Fruit fly (Drosophila melanogaster) whole organism, prepupa: ENCODE measurements around the gene Gr93a.
A peak's percentile ranks its signal among the peaks of the same experiment; 100 is the strongest.

ENCODE experiments used
- Blimp-1 ChIP-seq: fragments of 200-800 bp; sonication (Bioruptor generic); optimal IDR thresholded peaks from 3 replicates; lab custom pipeline; 2017; ENCODE audit warnings: missing biosample characterization, missing genetic modification characterization, mild to moderate bottlenecking, moderate library complexity, missing genetic modification reagents
- CG10631 ChIP-seq: fragments of 200-800 bp; sonication (Bioruptor generic); optimal IDR thresholded peaks from 2 replicates; lab custom pipeline; 2016; ENCODE audit warnings: missing biosample characterization, missing genetic modification characterization
- CG10669 ChIP-seq: fragments of 200-800 bp; sonication (Bioruptor generic); optimal IDR thresholded peaks from 3 replicates; lab custom pipeline; 2018; ENCODE audit warnings: missing biosample characterization, mild to moderate bottlenecking, missing genetic modification characterization, moderate library complexity
- CG11294 ChIP-seq: fragments of 200-800 bp; sonication (Bioruptor generic); IDR thresholded peaks from 2 replicates; pipeline ENCODE4 v1.3.6; 2022; ENCODE audit warnings: missing biosample characterization, missing genetic modification characterization
- CG11902 ChIP-seq: fragments of 200-800 bp; sonication (Bioruptor generic); optimal IDR thresholded peaks from 3 replicates; lab custom pipeline; 2016; ENCODE audit warnings: missing biosample characterization, missing genetic modification characterization
- CG15336 ChIP-seq: fragments of 200-800 bp; sonication (Bioruptor generic); IDR thresholded peaks from 2 replicates; pipeline ENCODE4 v1.3.6; 2022; ENCODE audit warnings: missing biosample characterization, missing genetic modification characterization
- CG1621 ChIP-seq: fragments of 200-800 bp; sonication (Bioruptor generic); optimal IDR thresholded peaks from 3 replicates; lab custom pipeline; 2018; ENCODE audit warnings: missing biosample characterization, mild to moderate bottlenecking, missing genetic modification characterization
- CG16779 ChIP-seq: fragments of 200-800 bp; sonication (Bioruptor generic); optimal IDR thresholded peaks from 3 replicates; lab custom pipeline; 2017; ENCODE audit warnings: missing biosample characterization, mild to moderate bottlenecking, missing genetic modification characterization
- CG3032 ChIP-seq: fragments of 200-800 bp; optimal IDR thresholded peaks from 2 replicates; lab custom pipeline; 2019; ENCODE audit warnings: missing biosample characterization, mild to moderate bottlenecking, missing genetic modification characterization, moderate library complexity
- CG34406 ChIP-seq: fragments of 200-800 bp; sonication (Bioruptor generic); optimal IDR thresholded peaks from 3 replicates; lab custom pipeline; 2016; ENCODE audit warnings: missing biosample characterization, missing genetic modification characterization
- CG4318 ChIP-seq: fragments of 200-800 bp; sonication (Bioruptor generic); optimal IDR thresholded peaks from 3 replicates; lab custom pipeline; 2017; ENCODE audit warnings: missing biosample characterization, mild to moderate bottlenecking, missing genetic modification characterization
- CG6276 ChIP-seq: fragments of 200-800 bp; sonication (Bioruptor generic); optimal IDR thresholded peaks from 2 replicates; lab custom pipeline; 2017; ENCODE audit warnings: missing biosample characterization, mild to moderate bottlenecking, missing genetic modification characterization
- CG6808 ChIP-seq: fragments of 200-800 bp; sonication (Bioruptor generic); optimal IDR thresholded peaks from 3 replicates; lab custom pipeline; 2017; ENCODE audit warnings: missing biosample characterization, missing genetic modification characterization, mild to moderate bottlenecking, moderate library complexity, missing genetic modification reagents
- CG7368 ChIP-seq: fragments of 200-800 bp; sonication (Bioruptor generic); optimal IDR thresholded peaks from 3 replicates; lab custom pipeline; 2016; ENCODE audit warnings: missing biosample characterization, missing genetic modification characterization
- CG8119 ChIP-seq: fragments of 200-800 bp; sonication (Bioruptor generic); IDR thresholded peaks from 3 replicates; pipeline ENCODE4 v1.3.6; 2022; ENCODE audit warnings: missing biosample characterization, missing genetic modification characterization
- CG9139 ChIP-seq: fragments of 200-800 bp; sonication (Bioruptor generic); optimal IDR thresholded peaks from 3 replicates; lab custom pipeline; 2017; ENCODE audit warnings: missing biosample characterization, mild to moderate bottlenecking, missing genetic modification characterization
- Eip75B ChIP-seq: fragments of 200-800 bp; sonication (Bioruptor generic); optimal IDR thresholded peaks from 3 replicates; lab custom pipeline; 2016; ENCODE audit warnings: missing biosample characterization, missing genetic modification characterization
- Eip78C ChIP-seq: fragments of 200-800 bp; sonication (Bioruptor generic); peaks from one replicate; lab custom pipeline; 2016; ENCODE audit warnings: missing biosample characterization, missing genetic modification characterization
- Hr38 ChIP-seq: sonication (Bioruptor generic); optimal IDR thresholded peaks from 2 replicates; lab custom pipeline; 2016; ENCODE audit warnings: missing biosample characterization, missing genetic modification characterization
- Hr39 ChIP-seq: fragments of 200-800 bp; sonication (Bioruptor generic); optimal IDR thresholded peaks from 2 replicates; lab custom pipeline; 2016; ENCODE audit warnings: missing biosample characterization, missing genetic modification characterization
- Lpt ChIP-seq: fragments of 200-800 bp; sonication (Bioruptor generic); optimal IDR thresholded peaks from 3 replicates; lab custom pipeline; 2016; ENCODE audit warnings: missing biosample characterization, missing genetic modification characterization
- Met ChIP-seq: fragments of 200-800 bp; sonication (Bioruptor generic); optimal IDR thresholded peaks from 3 replicates; lab custom pipeline; 2016; ENCODE audit warnings: missing biosample characterization, missing genetic modification characterization
- Sox14 ChIP-seq: fragments of 200-800 bp; sonication (Bioruptor generic); optimal IDR thresholded peaks from 3 replicates; lab custom pipeline; 2016; ENCODE audit warnings: missing biosample characterization, missing genetic modification characterization
- Sox15 ChIP-seq: fragments of 200-800 bp; sonication (Bioruptor generic); optimal IDR thresholded peaks from 3 replicates; lab custom pipeline; 2016; ENCODE audit warnings: missing biosample characterization, missing genetic modification characterization
- achi ChIP-seq: fragments of 200-800 bp; sonication (Bioruptor generic); optimal IDR thresholded peaks from 3 replicates; lab custom pipeline; 2016; ENCODE audit warnings: missing biosample characterization, missing genetic modification characterization
- acj6 ChIP-seq: fragments of 200-800 bp; sonication (Bioruptor generic); optimal IDR thresholded peaks from 3 replicates; lab custom pipeline; 2016; ENCODE audit warnings: missing biosample characterization, missing genetic modification characterization
- cyc ChIP-seq: fragments of 200-800 bp; sonication (Bioruptor generic); optimal IDR thresholded peaks from 3 replicates; lab custom pipeline; 2016; ENCODE audit warnings: missing biosample characterization, missing genetic modification characterization
- dsx ChIP-seq: fragments of 200-800 bp; optimal IDR thresholded peaks from 3 replicates; lab custom pipeline; 2019; ENCODE audit warnings: missing biosample characterization, mild to moderate bottlenecking, missing genetic modification characterization, moderate library complexity; ENCODE audit not compliant: poor library complexity, severe bottlenecking
- eg ChIP-seq: fragments of 200-800 bp; sonication (Bioruptor generic); IDR thresholded peaks from 3 replicates; pipeline ENCODE4 v1.3.6; 2022; ENCODE audit warnings: missing biosample characterization, missing genetic modification characterization
- esn ChIP-seq: fragments of 200-800 bp; sonication (Bioruptor generic); optimal IDR thresholded peaks from 2 replicates; lab custom pipeline; 2016; ENCODE audit warnings: missing biosample characterization, mild to moderate bottlenecking, missing genetic modification characterization, moderate library complexity
- fd85E ChIP-seq: fragments of 200-800 bp; sonication (Bioruptor generic); optimal IDR thresholded peaks from 3 replicates; lab custom pipeline; 2016; ENCODE audit warnings: missing biosample characterization, missing genetic modification characterization
- fkh ChIP-seq: fragments of 200-800 bp; sonication (Bioruptor generic); optimal IDR thresholded peaks from 3 replicates; lab custom pipeline; 2017; ENCODE audit warnings: missing biosample characterization, mild to moderate bottlenecking, missing genetic modification characterization, moderate library complexity
- lz ChIP-seq: fragments of 200-800 bp; sonication (Bioruptor generic); optimal IDR thresholded peaks from 3 replicates; lab custom pipeline; 2016; ENCODE audit warnings: missing biosample characterization, missing genetic modification characterization
- net ChIP-seq: fragments of 200-800 bp; sonication (Bioruptor generic); optimal IDR thresholded peaks from 3 replicates; lab custom pipeline; 2016; ENCODE audit warnings: missing biosample characterization, missing genetic modification characterization
- salr ChIP-seq, 2 experiments: fragments of 200-800 bp; sonication (Bioruptor generic); optimal IDR thresholded peaks; 3 replicates each; lab custom pipeline; 2016 to 2018; ENCODE audit warnings: missing biosample characterization in 2 of 2, missing genetic modification characterization in 2 of 2, mild to moderate bottlenecking in 1 of 2
- spab ChIP-seq: fragments of 200-800 bp; sonication (Bioruptor generic); optimal IDR thresholded peaks from 2 replicates; lab custom pipeline; 2017; ENCODE audit warnings: missing biosample characterization, mild to moderate bottlenecking, missing genetic modification characterization, missing genetic modification reagents
- svp ChIP-seq: fragments of 200-800 bp; sonication (Bioruptor generic); peaks from one replicate; lab custom pipeline; 2016; ENCODE audit warnings: missing biosample characterization, missing genetic modification characterization
- topi ChIP-seq: fragments of 200-800 bp; sonication (Bioruptor generic); optimal IDR thresholded peaks from 3 replicates; lab custom pipeline; 2016; ENCODE audit warnings: missing biosample characterization, missing genetic modification characterization
- vri ChIP-seq: fragments of 200-800 bp; sonication (Bioruptor generic); optimal IDR thresholded peaks from 3 replicates; lab custom pipeline; 2016; ENCODE audit warnings: missing biosample characterization, mild to moderate bottlenecking, missing genetic modification characterization

The Gr93a gene

DNA sequence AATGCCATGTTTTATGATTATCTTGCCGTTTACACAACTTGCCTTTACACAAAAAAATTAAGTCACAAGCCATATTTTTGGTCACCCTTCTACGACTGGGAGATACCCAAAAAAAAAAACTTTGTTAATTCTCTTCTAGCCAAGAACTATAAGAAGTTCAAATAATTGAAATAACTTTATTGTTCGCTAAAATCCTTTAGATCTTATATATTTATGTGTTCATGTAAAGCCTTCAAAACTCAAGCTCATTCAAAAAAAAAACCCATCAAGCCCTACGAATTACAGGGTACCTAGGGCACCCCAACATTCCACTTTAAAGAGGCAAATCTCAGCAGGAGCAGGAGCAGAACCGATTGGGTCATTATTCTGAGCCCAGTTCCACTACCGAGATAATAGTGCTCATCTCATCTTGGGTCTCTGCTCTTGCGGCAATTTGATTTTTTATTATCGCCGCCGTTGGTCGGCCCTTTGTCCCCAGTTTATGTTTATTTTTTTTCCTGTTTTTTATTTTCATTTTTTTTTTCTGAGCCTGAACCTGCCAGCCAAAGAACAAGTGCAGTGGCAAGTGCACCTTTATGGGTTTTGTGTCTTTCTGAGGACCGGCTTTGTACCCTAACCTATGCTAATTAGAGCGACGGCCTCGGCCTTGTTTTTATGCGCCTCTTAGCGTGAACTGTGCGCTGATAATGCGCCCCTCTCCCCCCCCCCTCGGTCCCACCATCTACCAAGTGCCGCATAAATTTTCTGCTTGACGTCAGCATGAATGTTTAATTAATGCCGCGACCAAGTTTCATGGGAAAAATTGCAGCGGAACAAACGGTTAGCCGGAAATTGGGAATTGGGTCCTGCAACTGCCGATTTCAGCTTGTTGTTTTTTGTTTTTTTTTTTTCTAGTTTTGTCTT, 9.4 kb downstream of the Gr93a start (continued):
- TF ChIP-seq Hr39 (GFP tag; lab: Kevin White, UChicago) (peak; percentile 19), acj6 (GFP tag; lab: Kevin White, UChicago) (peak; percentile 42), salr (GFP tag; optimal IDR thresholded peaks at IDR 0.05; lab: Kevin White, UChicago) (no peak), CG1621 (no peak), Sox15 (GFP tag; lab: Kevin White, UChicago) (no peak), CG11294 (no peak), CG34406 (GFP tag; lab: Kevin White, UChicago) (no peak), Sox14 (peak; percentile 1), CG10631 (GFP tag; lab: Kevin White, UChicago) (peak; percentile 10), svp (GFP tag; lab: Kevin White, UChicago) (peak; percentile 71), CG9139 (GFP tag; lab: Kevin White, UChicago) (peak; percentile 3), spab (peak; percentile 0), CG16779 (no peak), Eip78C (peak; percentile 70), lz (GFP tag; lab: Kevin White, UChicago) (peak; percentile 6), cyc (peak; percentile 33), CG6276 (GFP tag; lab: Kevin White, UChicago) (no peak), eg (GFP tag; lab: Robert Waterston, UW) (no peak), vri (no peak), Eip75B (GFP tag; lab: Kevin White, UChicago) (peak; percentile 32)

DNA sequence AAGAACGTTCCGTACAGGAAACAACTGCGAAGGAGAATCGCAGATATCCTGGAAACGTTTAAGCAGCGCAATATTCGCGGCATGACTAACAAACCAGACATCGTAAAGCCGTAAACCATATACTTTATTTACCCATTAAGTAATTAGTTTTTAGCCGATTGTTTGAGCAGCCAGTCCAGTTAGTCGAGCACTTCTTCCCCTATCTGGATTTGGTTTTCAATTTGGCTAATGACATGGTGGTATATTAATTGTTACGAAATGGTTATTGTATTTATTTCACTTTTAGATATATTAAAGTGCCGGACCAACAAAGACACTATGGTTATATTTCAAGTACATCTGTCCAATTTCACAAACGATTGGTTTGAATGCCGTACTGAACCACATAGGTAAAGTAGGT, 11.4 kb downstream of the Gr93a start, which contains the start of gene Gr93b:
Gene Gr93b (minus strand): TSS at position 101 of the 400 bp plus-strand sequence.
- TF ChIP-seq salr (GFP tag; optimal IDR thresholded peaks at IDR 0.05; lab: Kevin White, UChicago): no peak
- no peak for TF ChIP-seq Sox14
- TF ChIP-seq CG11294: no peak
- TF ChIP-seq CG10631 (GFP tag; lab: Kevin White, UChicago): no peak
- no peak for TF ChIP-seq topi (GFP tag; lab: Kevin White, UChicago)
- TF ChIP-seq Met (GFP tag; lab: Kevin White, UChicago): no peak
- no peak for TF ChIP-seq CG3032 (tag; lab: Kevin White, UChicago)
- no peak for TF ChIP-seq Lpt
- no peak for TF ChIP-seq CG7368 (GFP tag; lab: Kevin White, UChicago)
- no peak for TF ChIP-seq Hr39 (GFP tag; lab: Kevin White, UChicago)
- no peak for TF ChIP-seq Hr38
- no peak for TF ChIP-seq CG10669 (GFP tag; lab: Kevin White, UChicago)
- TF ChIP-seq Sox15 (GFP tag; lab: Kevin White, UChicago): no peak
- TF ChIP-seq fkh (GFP tag; lab: Kevin White, UChicago): no peak
- TF ChIP-seq CG6276 (GFP tag; lab: Kevin White, UChicago): no peak

DNA sequence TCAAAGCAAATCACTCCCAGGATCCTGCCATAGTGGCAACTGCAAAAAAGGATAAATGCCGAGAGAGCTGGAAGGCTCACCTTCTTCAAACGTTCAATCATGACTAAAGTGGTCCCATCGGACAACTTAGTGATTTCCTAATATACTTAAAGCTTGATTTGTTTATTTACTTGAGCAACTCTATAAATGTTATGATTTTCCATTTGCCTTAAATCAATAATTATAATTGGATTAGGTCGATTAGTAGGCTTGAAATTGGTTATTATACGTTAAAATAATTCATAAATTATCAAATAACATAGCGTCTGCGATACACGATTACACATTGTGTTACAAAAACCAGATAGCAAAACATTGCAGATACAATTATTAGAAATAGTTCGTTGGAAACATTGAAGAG, 12.9 kb downstream of the Gr93a start, which contains the start of gene Gr93c:
Gene Gr93c (minus strand): TSS at position 101 of the 400 bp plus-strand sequence.
- TF ChIP-seq dsx (GFP tag; lab: Kevin White, UChicago): no peak
- no peak for TF ChIP-seq Blimp-1 (GFP tag; lab: Kevin White, UChicago)
- no peak for TF ChIP-seq CG6276 (GFP tag; lab: Kevin White, UChicago)
- TF ChIP-seq fd85E (GFP tag; lab: Kevin White, UChicago): no peak
- no peak for TF ChIP-seq Hr38
- TF ChIP-seq CG16779: no peak
- no peak for TF ChIP-seq Sox14
- TF ChIP-seq esn: no peak
- no peak for TF ChIP-seq CG1621
- no peak for TF ChIP-seq lz (GFP tag; lab: Kevin White, UChicago)
- no peak for TF ChIP-seq CG11902 (GFP tag; lab: Kevin White, UChicago)
- no peak for TF ChIP-seq CG4318 (GFP tag; lab: Kevin White, UChicago)
- no peak for TF ChIP-seq Sox15 (GFP tag; lab: Kevin White, UChicago)
- TF ChIP-seq net: no peak
- TF ChIP-seq Eip75B (GFP tag; lab: Kevin White, UChicago): no peak
- no peak for TF ChIP-seq achi (GFP tag; lab: Kevin White, UChicago)
- no peak for TF ChIP-seq CG6808
- TF ChIP-seq CG7368 (GFP tag; lab: Kevin White, UChicago): no peak
- TF ChIP-seq CG8119 (GFP tag; lab: Robert Waterston, UW): no peak
- TF ChIP-seq CG15336 (GFP tag; lab: Robert Waterston, UW): no peak
